Worm (Caenorhabditis elegans): ENCODE data around the gene nhr-187.

The nhr-187 gene

ce11 chrV:3862851-3863250 lies at the start of gene nhr-187:
nhr-187 (minus strand) TSS chrV:3862951.
- TF ChIP-seq F16B12.6 (tag; optimal IDR thresholded peaks at IDR 0.05) = no peak
- TF ChIP-seq unc-98 (GFP tag; IDR thresholded peaks at IDR 0.05) = no peak
- no peak for TF ChIP-seq pag-3 (tag; optimal IDR thresholded peaks at IDR 0.05; ENCODE audit: borderline replicate concordance, insufficient read depth)
- no peak for TF ChIP-seq zag-1 (tag; optimal IDR thresholded peaks at IDR 0.05)
- no peak for TF ChIP-seq sptf-1 (tag; optimal IDR thresholded peaks at IDR 0.05)
- TF ChIP-seq Y116A8C.19 (tag; optimal IDR thresholded peaks at IDR 0.05; ENCODE audit: borderline replicate concordance) = no peak
- no peak for TF ChIP-seq pax-3 (tag; optimal IDR thresholded peaks at IDR 0.05)
- TF ChIP-seq snpc-4 (tag; optimal IDR thresholded peaks at IDR 0.05) = no peak

ce11 chrV:3912472-3912871 lies 49.7 kb upstream of the nhr-187 start, which contains the start of gene srx-68:
srx-68 (plus strand) TSS chrV:3912772.
- no peak for TF ChIP-seq jun-1 (tag; optimal IDR thresholded peaks at IDR 0.05)
- no peak for TF ChIP-seq lir-3 (tag; optimal IDR thresholded peaks at IDR 0.05; ENCODE audit: poor library complexity)
- TF ChIP-seq nhr-12 (tag; optimal IDR thresholded peaks at IDR 0.05) = no peak
- no peak for TF ChIP-seq hpl-2 (GFP tag; optimal IDR thresholded peaks at IDR 0.05)
- no peak for TF ChIP-seq unc-130 (tag; optimal IDR thresholded peaks at IDR 0.05)
- no peak for TF ChIP-seq hlh-17 (GFP tag; optimal IDR thresholded peaks at IDR 0.05; ENCODE audit: borderline replicate concordance)
- no peak for TF ChIP-seq mef-2 (tag; optimal IDR thresholded peaks at IDR 0.05)
- no peak for TF ChIP-seq alr-1 (tag; optimal IDR thresholded peaks at IDR 0.05; ENCODE audit: borderline replicate concordance)
- no peak for TF ChIP-seq sup-37 (GFP tag; optimal IDR thresholded peaks at IDR 0.05)
- TF ChIP-seq nhr-71 (tag; optimal IDR thresholded peaks at IDR 0.05) = no peak

ce11 chrV:3905841-3906240 lies 43.1 kb upstream of the nhr-187 start, which contains the start of gene nhr-156:
nhr-156 (plus strand) TSS chrV:3906106.
- no peak for TF ChIP-seq mdl-1 (tag; optimal IDR thresholded peaks at IDR 0.05)
- peak; percentile 78 for TF ChIP-seq blmp-1 (tag; optimal IDR thresholded peaks at IDR 0.05)
- no peak for TF ChIP-seq C16A3.4 (tag; optimal IDR thresholded peaks at IDR 0.05)
- TF ChIP-seq lin-13 (GFP tag; optimal IDR thresholded peaks at IDR 0.05) = no peak
- TF ChIP-seq lin-35 (GFP tag; optimal IDR thresholded peaks at IDR 0.05) = peak in 1 of 2 experiments; percentile 13
- no peak for TF ChIP-seq ces-1 (GFP tag; optimal IDR thresholded peaks at IDR 0.05)
- TF ChIP-seq dpl-1 (GFP tag; optimal IDR thresholded peaks at IDR 0.05) = peak in 1 of 3 experiments; percentile 9
- no peak for TF ChIP-seq nhr-84 (tag; optimal IDR thresholded peaks at IDR 0.05)
- TF ChIP-seq ets-5 (GFP tag; IDR thresholded peaks at IDR 0.05) = no peak
- TF ChIP-seq F16B12.6 (tag; optimal IDR thresholded peaks at IDR 0.05) = no peak
- no peak for TF ChIP-seq fkh-4 (tag; optimal IDR thresholded peaks at IDR 0.05; ENCODE audit: borderline replicate concordance)
- peak; percentile 11 for TF ChIP-seq rnt-1 (tag; optimal IDR thresholded peaks at IDR 0.05)
- peak; percentile 64 for TF ChIP-seq nhr-85 (tag)
- TF ChIP-seq efl-1 (optimal IDR thresholded peaks at IDR 0.05) = peak in 1 of 2 experiments; percentile 22
- TF ChIP-seq efl-1 (GFP tag; optimal IDR thresholded peaks at IDR 0.05 in 1 of 2) = peak in 1 of 2 experiments; percentile 8
- no peak for TF ChIP-seq nhr-76 (tag; optimal IDR thresholded peaks at IDR 0.05)
- TF ChIP-seq xbp-1 (tag; optimal IDR thresholded peaks at IDR 0.05) = no peak
- no peak for TF ChIP-seq tlp-1 (tag; optimal IDR thresholded peaks at IDR 0.05)
- TF ChIP-seq nhr-11 (tag; optimal IDR thresholded peaks at IDR 0.05) = no peak

ce11 chrV:3903424-3903823 lies 40.7 kb upstream of the nhr-187 start:
- TF ChIP-seq efl-1 (optimal IDR thresholded peaks at IDR 0.05) (no peak), efl-1 (GFP tag; optimal IDR thresholded peaks at IDR 0.05 in 1 of 2) (peak in 1 of 2 experiments; percentile 33), ets-5 (GFP tag; IDR thresholded peaks at IDR 0.05) (no peak), tlp-1 (tag; optimal IDR thresholded peaks at IDR 0.05) (no peak)

All from whole organism, L1 larva.